Fruit fly (Drosophila melanogaster) whole organism, embryonic: ENCODE measurements around the gene CG10333.
A peak's percentile ranks its signal among the peaks of the same experiment; 100 is the strongest.

Experiments used
- Antp ChIP-seq: fragments of 200-800 bp; sonication (Bioruptor generic); optimal IDR thresholded peaks from 3 replicates; lab custom pipeline; 2016; ENCODE audit warnings: missing biosample characterization, missing genetic modification characterization
- Atf3 ChIP-seq: fragments of 200-800 bp; sonication (Bioruptor generic); optimal IDR thresholded peaks from 3 replicates; lab custom pipeline; 2016; ENCODE audit warnings: missing biosample characterization, missing genetic modification characterization
- CG10147 ChIP-seq: fragments of 200-800 bp; sonication (Bioruptor generic); optimal IDR thresholded peaks from 2 replicates; lab custom pipeline; 2019; ENCODE audit warnings: missing biosample characterization, mild to moderate bottlenecking, missing genetic modification characterization, moderate library complexity
- CG11504 ChIP-seq: fragments of 200-800 bp; sonication (Bioruptor generic); optimal IDR thresholded peaks from 3 replicates; lab custom pipeline; 2019; ENCODE audit warnings: missing biosample characterization, mild to moderate bottlenecking, missing genetic modification characterization, moderate library complexity
- CG12236 ChIP-seq: fragments of 200-800 bp; sonication (Bioruptor generic); optimal IDR thresholded peaks from 2 replicates; lab custom pipeline; 2016; ENCODE audit warnings: missing biosample characterization, missing genetic modification characterization
- CG12769 ChIP-seq: fragments of 200-800 bp; sonication (Bioruptor generic); optimal IDR thresholded peaks from 2 replicates; lab custom pipeline; 2019; ENCODE audit warnings: missing biosample characterization, mild to moderate bottlenecking, missing genetic modification characterization, moderate library complexity
- CG13123 ChIP-seq: fragments of 200-800 bp; sonication (Bioruptor generic); optimal IDR thresholded peaks from 2 replicates; lab custom pipeline; 2016; ENCODE audit warnings: missing biosample characterization, missing genetic modification characterization
- CG15601 ChIP-seq: fragments of 200-800 bp; sonication (Bioruptor generic); optimal IDR thresholded peaks from 3 replicates; lab custom pipeline; 2019; ENCODE audit warnings: missing biosample characterization, mild to moderate bottlenecking, missing genetic modification characterization, moderate library complexity
- CG1647 ChIP-seq: fragments of 200-800 bp; sonication (Bioruptor generic); optimal IDR thresholded peaks from 3 replicates; lab custom pipeline; 2016; ENCODE audit warnings: missing biosample characterization, missing genetic modification characterization
- CG16815 ChIP-seq: fragments of 200-800 bp; sonication (Bioruptor generic); optimal IDR thresholded peaks from 3 replicates; lab custom pipeline; 2017; ENCODE audit warnings: missing biosample characterization, mild to moderate bottlenecking, missing genetic modification characterization
- CG17612 ChIP-seq: fragments of 200-800 bp; sonication (Bioruptor generic); IDR thresholded peaks from 2 replicates; pipeline ENCODE4 v1.3.6; 2022; ENCODE audit warnings: missing biosample characterization, missing genetic modification characterization
- CG18262 ChIP-seq: fragments of 200-800 bp; optimal IDR thresholded peaks from 3 replicates; lab custom pipeline; 2019; ENCODE audit warnings: missing biosample characterization, mild to moderate bottlenecking, missing genetic modification characterization, moderate library complexity
- CG18476 ChIP-seq: fragments of 200-800 bp; sonication (Bioruptor generic); optimal IDR thresholded peaks from 2 replicates; lab custom pipeline; 2016; ENCODE audit warnings: missing biosample characterization, mild to moderate bottlenecking, missing genetic modification characterization
- CG18764 ChIP-seq: fragments of 200-800 bp; sonication (Bioruptor generic); optimal IDR thresholded peaks from 3 replicates; lab custom pipeline; 2016; ENCODE audit warnings: missing biosample characterization, missing genetic modification characterization
- CG2889 ChIP-seq: fragments of 200-800 bp; sonication (Bioruptor generic); IDR thresholded peaks from 3 replicates; pipeline ENCODE4 v1.3.6; 2022; ENCODE audit warnings: missing biosample characterization, missing genetic modification characterization
- CG3281 ChIP-seq: fragments of 200-800 bp; sonication (Bioruptor generic); optimal IDR thresholded peaks from 3 replicates; lab custom pipeline; 2017; ENCODE audit warnings: missing biosample characterization, mild to moderate bottlenecking, missing genetic modification characterization
- CG3407 ChIP-seq: fragments of 200-800 bp; sonication (Bioruptor generic); optimal IDR thresholded peaks from 2 replicates; lab custom pipeline; 2018; ENCODE audit warnings: missing biosample characterization, mild to moderate bottlenecking, missing genetic modification characterization
- CG6765 ChIP-seq: fragments of 200-800 bp; sonication (Bioruptor generic); optimal IDR thresholded peaks from 3 replicates; lab custom pipeline; 2017; ENCODE audit warnings: missing biosample characterization, mild to moderate bottlenecking, missing genetic modification characterization
- CG8290 ChIP-seq, 3 experiments: fragments of 200-800 bp; sonication (Bioruptor generic); optimal IDR thresholded peaks; 2 replicates each; lab custom pipeline; 2016 to 2019; ENCODE audit warnings: missing biosample characterization in 3 of 3, missing genetic modification characterization in 3 of 3, mild to moderate bottlenecking in 2 of 3, moderate library complexity in 1 of 3
- CG8388 ChIP-seq: fragments of 200-800 bp; sonication (Bioruptor generic); optimal IDR thresholded peaks from 2 replicates; lab custom pipeline; 2019; ENCODE audit warnings: missing biosample characterization, mild to moderate bottlenecking, missing genetic modification characterization, moderate library complexity
- CG9797 ChIP-seq: fragments of 200-800 bp; sonication (Bioruptor generic); optimal IDR thresholded peaks from 3 replicates; lab custom pipeline; 2018; ENCODE audit warnings: missing biosample characterization, mild to moderate bottlenecking, missing genetic modification characterization
- Dbx ChIP-seq: fragments of 200-800 bp; sonication (Bioruptor generic); IDR thresholded peaks from 3 replicates; pipeline ENCODE4 v1.3.6; 2022; ENCODE audit warnings: missing biosample characterization, missing genetic modification characterization
- Dip3 ChIP-seq: fragments of 200-800 bp; sonication (Bioruptor generic); optimal IDR thresholded peaks from 3 replicates; lab custom pipeline; 2016; ENCODE audit warnings: missing biosample characterization, missing genetic modification characterization
- Drgx ChIP-seq: fragments of 200-800 bp; sonication (Bioruptor generic); IDR thresholded peaks from 2 replicates; pipeline ENCODE4 v1.3.6; 2022; ENCODE audit warnings: missing biosample characterization, missing genetic modification characterization
- Hey ChIP-seq: fragments of 200-800 bp; sonication (Bioruptor generic); optimal IDR thresholded peaks from 3 replicates; lab custom pipeline; 2018; ENCODE audit warnings: missing biosample characterization, mild to moderate bottlenecking, missing genetic modification characterization
- Meics ChIP-seq: fragments of 200-800 bp; sonication (Bioruptor generic); optimal IDR thresholded peaks from 2 replicates; lab custom pipeline; 2017; ENCODE audit warnings: missing biosample characterization, mild to moderate bottlenecking, missing genetic modification characterization
- NFAT ChIP-seq: fragments of 200-800 bp; sonication (Bioruptor generic); IDR thresholded peaks from 2 replicates; pipeline ENCODE4 v1.3.6; 2022; ENCODE audit warnings: missing biosample characterization, missing genetic modification characterization
- Xrp1 ChIP-seq: fragments of 200-800 bp; sonication (Bioruptor generic); IDR thresholded peaks from 2 replicates; pipeline ENCODE4 v1.3.6; 2022; ENCODE audit warnings: missing biosample characterization, missing genetic modification characterization
- amos ChIP-seq: fragments of 200-800 bp; sonication (Bioruptor generic); IDR thresholded peaks from 2 replicates; pipeline ENCODE4 v1.3.6; 2022; ENCODE audit warnings: missing biosample characterization, missing genetic modification characterization; ENCODE audit not compliant: partially characterized antibody
- ase ChIP-seq: fragments of 200-800 bp; sonication (Bioruptor generic); IDR thresholded peaks from 3 replicates; pipeline ENCODE4 v1.3.6; 2022; ENCODE audit warnings: missing biosample characterization, missing genetic modification characterization
- bsh ChIP-seq, 2 experiments: fragments of 200-800 bp; sonication (Bioruptor generic); optimal IDR thresholded peaks; 2 replicates each; lab custom pipeline; 2017 to 2018; ENCODE audit warnings: mild to moderate bottlenecking in 2 of 2, missing biosample characterization in 2 of 2, missing genetic modification characterization in 2 of 2, moderate library complexity in 1 of 2
- btn ChIP-seq: fragments of 200-800 bp; sonication (Bioruptor generic); optimal IDR thresholded peaks from 2 replicates; lab custom pipeline; 2016; ENCODE audit warnings: missing biosample characterization, missing genetic modification characterization
- crp ChIP-seq, 2 experiments: fragments of 200-800 bp; sonication (Bioruptor generic); optimal IDR thresholded peaks; 2 replicates in 1 of 2; 3 replicates in 1 of 2; lab custom pipeline; 2017; ENCODE audit warnings: missing biosample characterization in 2 of 2, missing genetic modification characterization in 2 of 2, mild to moderate bottlenecking in 1 of 2, moderate library complexity in 1 of 2
- dm ChIP-seq: fragments of 200-800 bp; sonication (Bioruptor generic); optimal IDR thresholded peaks from 3 replicates; lab custom pipeline; 2016; ENCODE audit warnings: missing biosample characterization, missing genetic modification characterization
- dmrt99B ChIP-seq: fragments of 200-800 bp; sonication (Bioruptor generic); optimal IDR thresholded peaks from 2 replicates; lab custom pipeline; 2018; ENCODE audit warnings: missing biosample characterization, mild to moderate bottlenecking, missing genetic modification characterization, moderate library complexity
- exex ChIP-seq: fragments of 200-800 bp; sonication (Bioruptor generic); optimal IDR thresholded peaks from 4 replicates; lab custom pipeline; 2018; ENCODE audit warnings: missing biosample characterization, mild to moderate bottlenecking, missing genetic modification characterization, moderate library complexity
- fd3F ChIP-seq: fragments of 200-800 bp; sonication (Bioruptor generic); optimal IDR thresholded peaks from 2 replicates; lab custom pipeline; 2018; ENCODE audit warnings: missing biosample characterization, mild to moderate bottlenecking, missing genetic modification characterization, moderate library complexity
- grau ChIP-seq: fragments of 200-800 bp; optimal IDR thresholded peaks from 3 replicates; lab custom pipeline; 2019; ENCODE audit warnings: missing biosample characterization, mild to moderate bottlenecking, missing genetic modification characterization, moderate library complexity
- hbn ChIP-seq: fragments of 200-800 bp; sonication (Bioruptor generic); IDR thresholded peaks from 2 replicates; pipeline ENCODE4 v1.3.6; 2022; ENCODE audit warnings: missing biosample characterization, missing genetic modification characterization; ENCODE audit not compliant: partially characterized antibody
- ken ChIP-seq: fragments of 200-800 bp; sonication (Bioruptor generic); IDR thresholded peaks from 3 replicates; pipeline ENCODE4 v1.3.6; 2022; ENCODE audit warnings: missing biosample characterization, missing genetic modification characterization
- lola ChIP-seq, 3 experiments: fragments of >200 bp in 2 of 3; fragments of 200-800 bp in 1 of 3; sonication (Bioruptor generic) in 1 of 3; optimal IDR thresholded peaks; 2 replicates each; lab custom pipeline; 2017 to 2019; ENCODE audit warnings: missing biosample characterization in 3 of 3, missing genetic modification characterization in 3 of 3, mild to moderate bottlenecking in 1 of 3, moderate library complexity in 1 of 3
- mirr ChIP-seq: fragments of 200-800 bp; sonication (Bioruptor generic); optimal IDR thresholded peaks from 3 replicates; lab custom pipeline; 2018; ENCODE audit warnings: missing biosample characterization, mild to moderate bottlenecking, missing genetic modification characterization
- org-1 ChIP-seq: fragments of 200-800 bp; sonication (Bioruptor generic); optimal IDR thresholded peaks from 2 replicates; lab custom pipeline; 2017; ENCODE audit warnings: missing biosample characterization, missing genetic modification characterization
- pfk ChIP-seq: fragments of 200-800 bp; sonication (Bioruptor generic); optimal IDR thresholded peaks from 2 replicates; lab custom pipeline; 2018; ENCODE audit warnings: missing biosample characterization, mild to moderate bottlenecking, missing genetic modification characterization, moderate library complexity
- sima ChIP-seq: fragments of 200-800 bp; sonication (Bioruptor generic); optimal IDR thresholded peaks from 2 replicates; lab custom pipeline; 2016; ENCODE audit warnings: missing biosample characterization, missing genetic modification characterization
- slou ChIP-seq: fragments of 200-800 bp; sonication (Bioruptor generic); optimal IDR thresholded peaks from 3 replicates; lab custom pipeline; 2016; ENCODE audit warnings: missing biosample characterization, missing genetic modification characterization
- sob ChIP-seq: fragments of 200-800 bp; sonication (Bioruptor generic); IDR thresholded peaks from 2 replicates; pipeline ENCODE4 v1.3.6; 2022; ENCODE audit warnings: missing biosample characterization, missing genetic modification characterization
- stwl ChIP-seq: fragments of 200-800 bp; sonication (Bioruptor generic); optimal IDR thresholded peaks from 3 replicates; lab custom pipeline; 2018; ENCODE audit warnings: missing biosample characterization, mild to moderate bottlenecking, missing genetic modification characterization, moderate library complexity
- usp ChIP-seq: fragments of >200 bp; optimal IDR thresholded peaks from 2 replicates; lab custom pipeline; 2017; ENCODE audit warnings: missing biosample characterization, missing genetic modification characterization

Gene CG10333

DNA sequence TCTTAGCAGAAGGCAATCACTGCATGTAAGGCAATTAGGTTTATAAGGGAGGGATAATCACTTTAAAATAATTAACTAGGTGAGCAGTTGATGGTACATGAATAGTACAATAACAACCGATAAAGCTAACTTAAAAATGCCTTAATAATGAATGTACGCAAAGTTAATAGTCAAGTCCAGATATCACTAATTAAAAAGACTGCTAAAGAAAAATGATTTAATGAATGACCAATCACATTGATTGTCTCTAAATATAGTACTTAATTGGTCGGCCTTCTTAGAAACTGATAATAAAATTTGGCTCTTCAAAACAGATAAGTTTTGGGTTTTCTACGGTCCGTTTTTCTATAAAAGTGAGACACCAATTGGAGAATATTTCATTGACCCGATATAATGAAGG, 1.1 kb upstream of the CG10333 start, which contains the start of gene CG31789:
Gene CG31789, plus strand, starts transcription at position 380 of the 400 bp plus-strand sequence.
- TF ChIP-seq mirr (GFP tag; lab: Kevin White, UChicago) (peak; percentile 92), usp (GFP tag; lab: Kevin White, UChicago) (no peak), exex (tag; lab: Kevin White, UChicago) (peak; percentile 98)

DNA sequence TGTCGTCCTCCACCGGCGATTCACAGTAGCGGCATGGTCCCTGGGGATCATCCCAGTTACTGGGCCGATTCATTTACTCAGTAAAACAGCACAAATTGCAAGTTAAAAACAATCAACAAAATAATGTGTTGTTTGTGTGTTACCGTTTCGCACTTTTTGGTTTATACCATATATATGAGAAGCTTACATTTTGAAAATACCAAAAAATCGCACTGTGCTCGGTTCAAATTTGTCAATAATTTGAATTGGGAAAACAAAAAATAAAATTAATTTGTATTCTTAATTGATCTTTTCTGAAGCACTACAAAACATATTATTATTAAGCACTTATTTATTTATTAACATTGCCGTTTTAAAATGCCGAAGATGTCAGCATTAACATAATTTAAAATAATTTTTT, 5.5 kb downstream of the CG10333 start, which contains the start of gene Atac2:
Gene Atac2, minus strand, starts transcription at position 144 of the 400 bp plus-strand sequence.
- TF ChIP-seq dmrt99B (tag; lab: Kevin White, UChicago) (no peak), hbn (GFP tag; lab: Robert Waterston, UW) (0 out of 2 replicates have a peak, but pooled peaks have one; percentile 16), CG11504 (tag; lab: Kevin White, UChicago) (no peak), sob (GFP tag; lab: Robert Waterston, UW) (no peak), CG1647 (GFP tag; lab: Kevin White, UChicago) (no peak), pfk (GFP tag; lab: Kevin White, UChicago) (no peak), CG18764 (no peak), CG16815 (no peak), Meics (GFP tag; lab: Kevin White, UChicago) (no peak), Hey (tag; lab: Kevin White, UChicago) (no peak), amos (GFP tag; lab: Robert Waterston, UW) (no peak), CG15601 (tag; lab: Kevin White, UChicago) (no peak), CG12236 (no peak), Drgx (no peak), bsh (GFP tag; optimal IDR thresholded peaks at IDR 0.05; lab: Kevin White, UChicago) (no peak), fd3F (GFP tag; lab: Kevin White, UChicago) (no peak), Dbx (no peak), Antp (GFP tag; lab: Kevin White, UChicago) (no peak), CG8388 (no peak), dm (GFP tag; lab: Kevin White, UChicago) (peak; percentile 40), Xrp1 (no peak), CG6765 (GFP tag; lab: Kevin White, UChicago) (no peak), crp (GFP tag; optimal IDR thresholded peaks at IDR 0.05; lab: Kevin White, UChicago) (peak in 1 of 2 experiments; percentile 37), CG3281 (GFP tag; lab: Kevin White, UChicago) (no peak), CG13123 (no peak), CG3407 (GFP tag; lab: Kevin White, UChicago) (no peak), slou (GFP tag; lab: Kevin White, UChicago) (no peak), CG17612 (GFP tag; lab: Robert Waterston, UW) (no peak), ase (GFP tag; lab: Robert Waterston, UW) (no peak), grau (tag; lab: Kevin White, UChicago) (no peak), sima (no peak), stwl (tag; lab: Kevin White, UChicago) (peak; percentile 75), btn (GFP tag; lab: Kevin White, UChicago) (no peak), ken (GFP tag; lab: Robert Waterston, UW) (no peak), NFAT (GFP tag; lab: Robert Waterston, UW) (no peak), CG9797 (peak; percentile 52), CG18476 (GFP tag; lab: Kevin White, UChicago) (no peak), CG12769 (no peak), lola (GFP tag; optimal IDR thresholded peaks at IDR 0.05; lab: Kevin White, UChicago) (no peak), Dip3 (no peak), CG18262 (tag; lab: Kevin White, UChicago) (no peak), CG2889 (no peak), Atf3 (GFP tag; lab: Kevin White, UChicago) (no peak), org-1 (GFP tag; lab: Kevin White, UChicago) (no peak), CG8290 (GFP tag; optimal IDR thresholded peaks at IDR 0.05; lab: Kevin White, UChicago) (no peak), CG8290 (tag; optimal IDR thresholded peaks at IDR 0.05; lab: Kevin White, UChicago) (no peak), CG10147 (GFP tag; lab: Kevin White, UChicago) (no peak)
